Fruit fly (Drosophila melanogaster) whole organism, pupa: ENCODE results near the gene Lerp.

Experiments used
- CG10348 ChIP-seq: fragments of 200-800 bp; sonication (Bioruptor generic); IDR thresholded peaks from 2 replicates; pipeline ENCODE4 v1.3.6; 2022; ENCODE audit warnings: missing biosample characterization, missing genetic modification characterization
- CG17806 ChIP-seq: fragments of 200-800 bp; sonication (Bioruptor generic); optimal IDR thresholded peaks from 2 replicates; lab custom pipeline; 2018; ENCODE audit warnings: missing biosample characterization, mild to moderate bottlenecking, missing genetic modification characterization, moderate library complexity
- CG32121 ChIP-seq: fragments of 200-800 bp; sonication (Bioruptor generic); IDR thresholded peaks from 2 replicates; pipeline ENCODE4 v1.3.6; 2022; ENCODE audit warnings: missing biosample characterization, missing genetic modification characterization
- CG4496 ChIP-seq: fragments of 200-800 bp; sonication (Bioruptor generic); IDR thresholded peaks from 3 replicates; pipeline ENCODE4 v1.3.6; 2022; ENCODE audit warnings: missing biosample characterization, missing genetic modification characterization
- CG8159 ChIP-seq: fragments of 200-800 bp; sonication (Bioruptor generic); optimal IDR thresholded peaks from 3 replicates; lab custom pipeline; 2018; ENCODE audit warnings: missing biosample characterization, mild to moderate bottlenecking, missing genetic modification characterization, moderate library complexity
- CG8301 ChIP-seq: fragments of 200-800 bp; sonication (Bioruptor generic); optimal IDR thresholded peaks from 2 replicates; lab custom pipeline; 2018; ENCODE audit warnings: missing biosample characterization, mild to moderate bottlenecking, missing genetic modification characterization
- CG9948 ChIP-seq: fragments of 200-800 bp; sonication (Bioruptor generic); optimal IDR thresholded peaks from 2 replicates; lab custom pipeline; 2018; ENCODE audit warnings: missing biosample characterization, mild to moderate bottlenecking, missing genetic modification characterization, moderate library complexity
- D1 ChIP-seq: fragments of 200-800 bp; sonication (Bioruptor generic); optimal IDR thresholded peaks from 2 replicates; lab custom pipeline; 2018; ENCODE audit warnings: missing biosample characterization, mild to moderate bottlenecking, missing genetic modification characterization, moderate library complexity
- EcR ChIP-seq: fragments of 200-800 bp; sonication (Bioruptor generic); optimal IDR thresholded peaks from 3 replicates; lab custom pipeline; 2019; ENCODE audit warnings: missing biosample characterization, missing genetic modification characterization, mild to moderate bottlenecking, moderate library complexity, missing genetic modification reagents
- Pif1B ChIP-seq: fragments of 200-800 bp; sonication (Bioruptor generic); optimal IDR thresholded peaks from 3 replicates; lab custom pipeline; 2016; ENCODE audit warnings: missing biosample characterization, missing genetic modification characterization
- Snoo ChIP-seq: fragments of 200-800 bp; sonication (Bioruptor generic); optimal IDR thresholded peaks from 3 replicates; lab custom pipeline; 2017; ENCODE audit warnings: missing biosample characterization, mild to moderate bottlenecking, missing genetic modification characterization, inconsistent platforms
- gl ChIP-seq: fragments of 200-800 bp; sonication (Bioruptor generic); optimal IDR thresholded peaks from 2 replicates; lab custom pipeline; 2018; ENCODE audit warnings: missing biosample characterization, mild to moderate bottlenecking, missing genetic modification characterization

- TF ChIP-seq Pif1B (no peak), CG8159 (tag; lab: Kevin White, UChicago) (no peak), CG4496 (GFP tag; lab: Robert Waterston, UW) (no peak), CG10348 (GFP tag; lab: Robert Waterston, UW) (no peak), CG8301 (tag; lab: Kevin White, UChicago) (no peak), Snoo (tag; lab: Kevin White, UChicago) (peak; percentile 15), EcR (GFP tag; lab: Kevin White, UChicago) (no peak), D1 (tag; lab: Kevin White, UChicago) (no peak), CG9948 (tag; lab: Kevin White, UChicago) (no peak), CG17806 (tag; lab: Kevin White, UChicago) (no peak), CG32121 (peak; percentile 31; the same call in 1 of the 2 replicates), gl (tag; lab: Kevin White, UChicago) (no peak)
Observed at dm6 chr3R:26888086-26888724, 25.3 kb upstream of the Lerp start.
